Worm (Caenorhabditis elegans) whole organism, L3 larva: ENCODE measurements around the gene T28B11.1.
A peak's percentile ranks its signal among the peaks of the same experiment; 100 is the strongest.

Source experiments
- R02D3.7 ChIP-seq: fragments of 150-350 bp; optimal IDR thresholded peaks from 2 replicates; lab custom pipeline; 2014; ENCODE audit warnings: missing biosample characterization, missing genetic modification characterization
- ZK546.5 ChIP-seq: sonication (generic microtip); optimal IDR thresholded peaks from 2 replicates; lab custom pipeline; 2017; ENCODE audit warnings: missing biosample characterization, missing genetic modification characterization
- ama-1 ChIP-seq: fragments of 150-350 bp; optimal IDR thresholded peaks from 2 replicates; lab custom pipeline; 2018
- ceh-28 ChIP-seq: fragments of 150-350 bp; optimal IDR thresholded peaks from 2 replicates; lab custom pipeline; 2014; ENCODE audit warnings: missing biosample characterization, missing genetic modification reagents, missing genetic modification characterization
- ceh-9 ChIP-seq: sonication (generic microtip); optimal IDR thresholded peaks from 2 replicates; lab custom pipeline; 2018; ENCODE audit warnings: missing biosample characterization, missing genetic modification characterization
- daf-12 ChIP-seq: fragments of 150-350 bp; optimal IDR thresholded peaks from 2 replicates; lab custom pipeline; 2014; ENCODE audit warnings: missing biosample characterization, missing genetic modification reagents, missing genetic modification characterization
- egl-27 ChIP-seq: sonication (generic microtip); optimal IDR thresholded peaks from 4 replicates; lab custom pipeline; 2017; ENCODE audit warnings: missing biosample characterization, missing genetic modification reagents, missing genetic modification characterization
- egl-5 ChIP-seq: fragments of 150-350 bp; optimal IDR thresholded peaks from 2 replicates; lab custom pipeline; 2017; ENCODE audit warnings: missing biosample characterization, missing genetic modification reagents, missing genetic modification characterization, inconsistent platforms
- elt-2 ChIP-seq: sonication (generic microtip); optimal IDR thresholded peaks from 2 replicates; lab custom pipeline; 2016; ENCODE audit warnings: missing genetic modification reagents, mild to moderate bottlenecking, missing genetic modification characterization, missing compliant biosample characterization
- elt-3 ChIP-seq, 3 experiments: fragments of 150-350 bp in 1 of 3; sonication (generic microtip) in 2 of 3; optimal IDR thresholded peaks; 2 replicates in 2 of 3; 4 replicates in 1 of 3; lab custom pipeline; 2014 to 2017; ENCODE audit warnings: missing biosample characterization in 3 of 3, missing genetic modification characterization in 3 of 3
- eor-1 ChIP-seq, 2 experiments: fragments of 150-350 bp; optimal IDR thresholded peaks; 2 replicates each; lab custom pipeline; 2014 to 2018; ENCODE audit warnings: missing biosample characterization in 2 of 2, missing genetic modification characterization in 2 of 2
- fkh-2 ChIP-seq: fragments of 150-350 bp; optimal IDR thresholded peaks from 2 replicates; lab custom pipeline; 2014; ENCODE audit warnings: missing biosample characterization, missing genetic modification reagents, missing genetic modification characterization
- hmg-11 ChIP-seq: sonication (generic microtip); optimal IDR thresholded peaks from 2 replicates; lab custom pipeline; 2016; ENCODE audit warnings: missing genetic modification characterization, missing compliant biosample characterization
- jun-1 ChIP-seq: fragments of 150-350 bp; optimal IDR thresholded peaks from 2 replicates; lab custom pipeline; 2014; ENCODE audit warnings: missing biosample characterization, missing genetic modification reagents, missing genetic modification characterization
- lin-15B ChIP-seq: fragments of 150-350 bp; optimal IDR thresholded peaks from 2 replicates; lab custom pipeline; 2014; ENCODE audit warnings: missing biosample characterization, missing genetic modification characterization
- lin-39 ChIP-seq: fragments of 150-350 bp; optimal IDR thresholded peaks from 2 replicates; lab custom pipeline; 2018; ENCODE audit warnings: missing biosample characterization, missing genetic modification reagents, missing genetic modification characterization
- lsy-12 ChIP-seq: sonication (generic microtip); optimal IDR thresholded peaks from 2 replicates; lab custom pipeline; 2016; ENCODE audit warnings: mild to moderate bottlenecking, missing genetic modification characterization, missing compliant biosample characterization
- mdl-1 ChIP-seq: fragments of 150-350 bp; optimal IDR thresholded peaks from 2 replicates; lab custom pipeline; 2014; ENCODE audit warnings: missing biosample characterization, missing genetic modification characterization
- nfya-1 ChIP-seq: sonication (generic microtip); optimal IDR thresholded peaks from 2 replicates; lab custom pipeline; 2017; ENCODE audit warnings: missing genetic modification characterization, mild to moderate bottlenecking, missing compliant biosample characterization, antibody characterized with exemption, moderate library complexity; ENCODE audit not compliant: insufficient read depth
- nhr-11 ChIP-seq: fragments of 150-350 bp; optimal IDR thresholded peaks from 2 replicates; lab custom pipeline; 2014; ENCODE audit warnings: missing biosample characterization, missing genetic modification characterization
- nhr-23 ChIP-seq: fragments of 150-350 bp; optimal IDR thresholded peaks from 2 replicates; lab custom pipeline; 2014; ENCODE audit warnings: missing biosample characterization, missing genetic modification reagents, missing genetic modification characterization
- nhr-237 ChIP-seq: fragments of 150-350 bp; optimal IDR thresholded peaks from 2 replicates; lab custom pipeline; 2014; ENCODE audit warnings: missing biosample characterization, missing genetic modification characterization
- nhr-25 ChIP-seq: sonication (generic microtip); optimal IDR thresholded peaks from 2 replicates; lab custom pipeline; 2017; ENCODE audit warnings: missing biosample characterization, missing genetic modification characterization
- nhr-28 ChIP-seq: fragments of 150-350 bp; optimal IDR thresholded peaks from 2 replicates; lab custom pipeline; 2014; ENCODE audit warnings: missing biosample characterization, missing genetic modification characterization
- nhr-43 ChIP-seq: sonication (generic microtip); optimal IDR thresholded peaks from 2 replicates; lab custom pipeline; 2016; ENCODE audit warnings: mild to moderate bottlenecking, missing genetic modification characterization, missing compliant biosample characterization; ENCODE audit not compliant: poor library complexity, severe bottlenecking
- nhr-67 ChIP-seq: fragments of 150-350 bp; optimal IDR thresholded peaks from 2 replicates; lab custom pipeline; 2014; ENCODE audit warnings: missing biosample characterization, missing genetic modification characterization
- nhr-76 ChIP-seq: fragments of 150-350 bp; sonication (generic microtip); optimal IDR thresholded peaks from 5 replicates; lab custom pipeline; 2014; ENCODE audit warnings: missing biosample characterization, missing genetic modification characterization
- pha-4 ChIP-seq: fragments of 150-350 bp; optimal IDR thresholded peaks from 2 replicates; lab custom pipeline; 2014; ENCODE audit warnings: missing biosample characterization, missing genetic modification reagents, missing genetic modification characterization
- pqm-1 ChIP-seq: fragments of 150-350 bp; optimal IDR thresholded peaks from 2 replicates; lab custom pipeline; 2017; ENCODE audit warnings: missing biosample characterization, missing genetic modification characterization, inconsistent platforms
- skn-1 ChIP-seq: fragments of 150-350 bp; optimal IDR thresholded peaks from 2 replicates; lab custom pipeline; 2014; ENCODE audit warnings: missing biosample characterization, missing genetic modification characterization
- snpc-4 ChIP-seq: fragments of 150-350 bp; optimal IDR thresholded peaks from 2 replicates; lab custom pipeline; 2014; ENCODE audit warnings: missing biosample characterization, missing genetic modification characterization
- tbx-2 ChIP-seq: sonication (generic microtip); optimal IDR thresholded peaks from 2 replicates; lab custom pipeline; 2016; ENCODE audit warnings: mild to moderate bottlenecking, missing genetic modification characterization, missing compliant biosample characterization
- unc-39 ChIP-seq: sonication (generic microtip); optimal IDR thresholded peaks from 4 replicates; lab custom pipeline; 2017; ENCODE audit warnings: missing biosample characterization, missing genetic modification characterization
- unc-62 ChIP-seq: fragments of 150-350 bp; sonication (generic microtip); optimal IDR thresholded peaks from 4 replicates; lab custom pipeline; 2014; ENCODE audit warnings: missing biosample characterization, missing genetic modification reagents, missing genetic modification characterization
- zag-1 ChIP-seq: fragments of 150-350 bp; optimal IDR thresholded peaks from 2 replicates; lab custom pipeline; 2014; ENCODE audit warnings: missing biosample characterization, missing genetic modification characterization
- ztf-4 ChIP-seq: fragments of 150-350 bp; optimal IDR thresholded peaks from 2 replicates; lab custom pipeline; 2014; ENCODE audit warnings: missing biosample characterization, missing genetic modification characterization

Gene T28B11.1

ce11 chrV:10715158-10716152, 16.8 kb downstream of the T28B11.1 start (continued):
- TF ChIP-seq R02D3.7 (tag; lab: Kevin White, UChicago) (peak; percentile 54), ama-1 (lab: Kevin White, UChicago) (peak; percentile 4), nhr-67 (tag; lab: Kevin White, UChicago) (no peak), ZK546.5 (no peak), unc-62 (GFP tag; lab: Kevin White, UChicago) (peak; percentile 44), lsy-12 (peak; percentile 89), skn-1 (peak; percentile 66), egl-5 (tag; lab: Kevin White, UChicago) (no peak), hmg-11 (tag; lab: Kevin White, UChicago) (peak; percentile 6), nhr-25 (tag; lab: Kevin White, UChicago) (peak; percentile 83), nhr-11 (tag; lab: Kevin White, UChicago) (peak; percentile 85), lin-39 (tag; lab: Kevin White, UChicago) (peak; percentile 100), daf-12 (tag; lab: Kevin White, UChicago) (no peak), lin-15B (tag; lab: Kevin White, UChicago) (peak; percentile 33), pqm-1 (tag; lab: Kevin White, UChicago) (peak; percentile 36), nhr-23 (tag; lab: Kevin White, UChicago) (peak; percentile 86), snpc-4 (peak; percentile 95), mdl-1 (tag; lab: Kevin White, UChicago) (peak; percentile 97), egl-27 (tag; lab: Kevin White, UChicago) (peak; percentile 65), elt-3 (tag; optimal IDR thresholded peaks at IDR 0.05; lab: Kevin White, UChicago) (no peak), fkh-2 (tag; lab: Kevin White, UChicago) (no peak), nfya-1 (peak; percentile 92), zag-1 (tag; lab: Kevin White, UChicago) (no peak), ceh-28 (tag; lab: Kevin White, UChicago) (no peak), ceh-9 (tag; lab: Kevin White, UChicago) (no peak), pha-4 (peak; percentile 83), tbx-2 (tag; lab: Kevin White, UChicago) (peak; percentile 89)

DNA sequence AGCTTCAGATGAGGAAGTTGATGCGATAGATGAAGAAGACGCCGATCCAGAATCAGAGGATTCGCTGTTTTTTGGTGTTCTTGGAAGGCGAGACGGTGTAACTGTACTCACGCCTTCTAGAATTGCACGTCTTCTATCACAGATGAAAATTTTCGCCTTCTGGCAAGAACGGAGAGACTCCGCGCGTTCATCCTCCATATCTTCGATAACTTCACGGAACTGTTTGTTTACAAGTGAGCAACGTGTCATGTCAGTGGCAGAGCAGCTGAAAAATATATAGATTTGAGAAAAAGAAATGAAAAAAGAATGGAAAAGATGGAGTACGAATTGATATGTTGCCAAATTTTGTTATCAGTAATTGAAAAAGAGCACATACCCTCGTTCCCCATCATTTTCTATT, 17.6 kb downstream of the T28B11.1 start:
- TF ChIP-seq ceh-28 (tag; lab: Kevin White, UChicago) (no peak), ceh-9 (tag; lab: Kevin White, UChicago) (no peak), skn-1 (no peak), nfya-1 (no peak), pha-4 (no peak), ama-1 (lab: Kevin White, UChicago) (peak; percentile 30), nhr-43 (tag; lab: Kevin White, UChicago) (peak; percentile 16), pqm-1 (tag; lab: Kevin White, UChicago) (peak; percentile 48), elt-2 (tag; lab: Kevin White, UChicago) (peak; percentile 49), zag-1 (tag; lab: Kevin White, UChicago) (no peak), nhr-237 (tag; lab: Kevin White, UChicago) (no peak)

DNA sequence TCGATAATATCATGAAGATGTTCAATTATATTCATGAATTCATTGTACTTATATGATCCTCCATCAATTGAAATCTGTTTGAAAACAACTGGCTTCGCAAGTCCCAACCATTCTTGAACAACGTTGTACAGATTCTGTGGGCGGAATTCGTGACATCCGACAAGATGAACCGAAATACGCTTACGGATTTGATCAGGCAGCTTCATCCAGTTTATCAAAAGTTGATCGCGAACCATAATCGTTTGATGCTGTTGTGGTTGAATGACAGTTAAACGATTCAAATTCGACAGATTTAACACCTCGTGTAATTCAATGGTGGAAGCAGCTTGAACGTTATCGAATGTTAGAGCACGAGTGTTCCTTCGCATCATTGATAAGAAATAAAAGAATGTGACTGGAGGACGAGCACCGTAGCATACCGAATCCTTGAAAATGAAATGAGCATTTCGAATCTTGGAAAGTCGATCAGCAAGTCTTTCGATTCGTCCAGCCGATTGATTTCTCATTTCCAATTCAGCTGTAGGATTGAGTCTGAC, 18.4 kb downstream of the T28B11.1 start:
- TF ChIP-seq eor-1 (tag; optimal IDR thresholded peaks at IDR 0.05; lab: Kevin White, UChicago) (no peak), snpc-4 (no peak), jun-1 (peak; percentile 32), nhr-76 (tag; lab: Kevin White, UChicago) (no peak), lsy-12 (no peak), nhr-23 (tag; lab: Kevin White, UChicago) (no peak), ztf-4 (tag; lab: Kevin White, UChicago) (no peak), elt-2 (tag; lab: Kevin White, UChicago) (peak; percentile 61), ZK546.5 (no peak), zag-1 (tag; lab: Kevin White, UChicago) (no peak), pqm-1 (tag; lab: Kevin White, UChicago) (peak; percentile 27)

- TF ChIP-seq skn-1 (no peak), unc-39 (tag; lab: Kevin White, UChicago) (no peak), ceh-9 (tag; lab: Kevin White, UChicago) (no peak), daf-12 (tag; lab: Kevin White, UChicago) (no peak), mdl-1 (tag; lab: Kevin White, UChicago) (no peak), R02D3.7 (tag; lab: Kevin White, UChicago) (no peak), hmg-11 (tag; lab: Kevin White, UChicago) (no peak), nhr-28 (tag; lab: Kevin White, UChicago) (no peak), lsy-12 (no peak), nhr-43 (tag; lab: Kevin White, UChicago) (peak; percentile 31), egl-27 (tag; lab: Kevin White, UChicago) (no peak), ama-1 (lab: Kevin White, UChicago) (no peak), ztf-4 (tag; lab: Kevin White, UChicago) (no peak), lin-15B (tag; lab: Kevin White, UChicago) (no peak), nhr-23 (tag; lab: Kevin White, UChicago) (peak; percentile 3)
Measured at ce11 chrV:10712608-10712900, 19.7 kb downstream of the T28B11.1 start.
